Fruit fly (Drosophila melanogaster): ENCODE results near the gene Trissin.

DNA sequence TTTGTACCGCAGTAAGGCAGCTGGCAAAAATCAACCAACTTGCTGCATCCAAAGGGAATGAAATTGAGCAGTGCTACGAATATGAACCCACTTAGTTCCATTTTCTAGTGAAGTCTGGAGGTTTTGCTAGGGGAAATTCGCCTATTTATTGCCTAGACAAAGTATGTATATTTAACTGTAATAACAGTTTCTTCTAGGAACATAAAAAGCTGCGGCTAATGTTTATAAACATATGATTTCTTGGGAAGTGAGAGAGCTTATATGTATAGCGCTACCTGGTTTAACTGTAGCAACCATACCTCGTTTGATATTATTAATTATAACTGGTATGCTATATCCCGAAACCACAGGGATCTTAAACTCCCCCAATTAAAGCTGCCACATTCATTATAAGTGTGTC is 46.2 kb upstream of the Trissin start, which contains the start of gene CG31296:
- TF ChIP-seq Taf1 (GFP tag; IDR thresholded peaks at IDR 0.05) (no peak), CG1603 (tag; optimal IDR thresholded peaks at IDR 0.05) (no peak), ato (GFP tag; IDR thresholded peaks at IDR 0.05; ENCODE audit: partially characterized antibody) (no peak), CG16815 (GFP tag; optimal IDR thresholded peaks at IDR 0.05) (no peak), CG10274 (GFP tag; optimal IDR thresholded peaks at IDR 0.05) (no peak), pros (GFP tag; optimal IDR thresholded peaks at IDR 0.05) (no peak), CG9817 (tag; optimal IDR thresholded peaks at IDR 0.05) (no peak), CG15011 (GFP tag; optimal IDR thresholded peaks at IDR 0.05) (no peak), wor (GFP tag; IDR thresholded peaks at IDR 0.05) (no peak), dm (GFP tag; optimal IDR thresholded peaks at IDR 0.05) (no peak), CG3407 (GFP tag; optimal IDR thresholded peaks at IDR 0.05) (no peak), Oli (tag; optimal IDR thresholded peaks at IDR 0.05) (no peak)
